Fruit fly (Drosophila melanogaster) S2 (cell line): ENCODE results near the gene eya.

Experiments
- CG8478 ChIP-seq: fragments of >200 bp; optimal IDR thresholded peaks from 2 replicates; lab custom pipeline; 2018
- CTCF ChIP-seq, 2 experiments: fragments of >200 bp; optimal IDR thresholded peaks; 2 replicates each; lab custom pipeline; 2018

DNA sequence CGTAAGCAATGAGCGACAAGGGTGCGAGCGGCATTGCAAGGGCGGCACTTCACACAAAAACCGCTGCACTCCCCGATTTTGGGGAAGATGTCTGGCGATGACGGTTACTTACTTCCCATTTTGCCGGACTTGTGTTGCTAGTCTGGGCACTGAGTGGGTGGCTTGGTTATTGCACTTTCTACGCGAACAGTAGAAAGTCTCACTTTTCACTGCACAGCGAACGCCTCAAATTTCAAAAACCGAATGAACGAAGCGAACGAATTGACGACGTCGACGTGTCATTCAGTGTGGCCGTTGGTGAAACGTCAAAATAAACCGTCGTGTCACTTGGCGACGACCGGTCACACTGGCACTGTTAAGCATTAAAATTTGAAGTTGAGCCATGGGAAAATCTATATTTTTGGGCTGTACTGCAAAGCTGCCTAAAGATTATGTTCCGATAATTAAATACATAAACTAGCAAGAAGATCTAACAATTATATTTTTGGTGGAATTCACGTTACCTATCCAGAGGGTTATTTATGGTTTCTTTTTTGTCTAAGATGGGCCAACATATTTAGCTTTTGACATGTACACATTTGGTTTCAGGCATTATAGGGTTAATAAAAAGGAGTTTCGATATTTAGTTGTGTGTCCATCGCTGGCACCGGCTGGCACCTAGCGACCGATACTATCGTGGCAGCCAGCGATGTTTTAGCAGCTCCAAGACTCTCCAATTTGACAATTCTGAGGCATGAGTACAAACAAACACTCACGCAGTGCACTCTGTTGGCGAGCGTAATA is 66.4 kb downstream of the eya start, which contains the start of the genes Sec61alpha and Daxx:
- TF ChIP-seq CG8478 (no peak), CTCF (optimal IDR thresholded peaks at IDR 0.05; lab: Kevin White, UChicago) (no peak)
